Worm (Caenorhabditis elegans) whole organism, young adult: ENCODE data around the gene gop-1.

ENCODE experiments used
- F39B2.1 ChIP-seq: fragments of 200-800 bp; sonication (Bioruptor generic); IDR thresholded peaks from 2 replicates; pipeline ENCODE4 v1.3.6; 2022; ENCODE audit warnings: missing genetic modification reagents, missing genetic modification characterization, missing compliant biosample characterization
- F55B11.4 ChIP-seq: sonication (generic microtip); optimal IDR thresholded peaks from 2 replicates; lab custom pipeline; 2016; ENCODE audit warnings: missing compliant biosample characterization, missing genetic modification characterization, borderline replicate concordance; ENCODE audit not compliant: insufficient read depth
- F57A8.1 ChIP-seq: fragments of 200-800 bp; sonication (Bioruptor generic); optimal IDR thresholded peaks from 2 replicates; lab custom pipeline; 2018; ENCODE audit warnings: mild to moderate bottlenecking, missing genetic modification characterization, moderate library complexity, missing compliant biosample characterization
- T07F8.4 ChIP-seq: sonication (generic microtip); optimal IDR thresholded peaks from 2 replicates; lab custom pipeline; 2016; ENCODE audit warnings: mild to moderate bottlenecking, missing genetic modification characterization, moderate library complexity, missing compliant biosample characterization
- T26A5.8 ChIP-seq: sonication (generic microtip); optimal IDR thresholded peaks from 2 replicates; lab custom pipeline; 2016; ENCODE audit warnings: missing genetic modification characterization, missing compliant biosample characterization
- Y53G8AR.9 ChIP-seq: fragments of 200-800 bp; sonication (Bioruptor generic); conservative IDR thresholded peaks from 2 replicates; pipeline ENCODE4 v1.3.6; 2022; ENCODE audit warnings: missing genetic modification reagents, missing genetic modification characterization, missing compliant biosample characterization
- Y56A3A.18 ChIP-seq: fragments of 200-800 bp; sonication (Bioruptor generic); IDR thresholded peaks from 2 replicates; pipeline ENCODE4 v1.3.6; 2022; ENCODE audit warnings: missing genetic modification reagents, missing genetic modification characterization, missing compliant biosample characterization
- Y79H2A.3 ChIP-seq: fragments of 200-800 bp; sonication (Bioruptor generic); conservative IDR thresholded peaks from 2 replicates; pipeline ENCODE4 v1.3.6; 2022; ENCODE audit warnings: missing genetic modification reagents, missing genetic modification characterization, missing compliant biosample characterization
- aptf-2 ChIP-seq: fragments of 200-800 bp; sonication (Bioruptor generic); conservative IDR thresholded peaks from 2 replicates; pipeline ENCODE4 v1.3.6; 2022; ENCODE audit warnings: missing genetic modification reagents, missing genetic modification characterization, missing compliant biosample characterization
- atf-7 ChIP-seq: sonication (generic microtip); optimal IDR thresholded peaks from 2 replicates; lab custom pipeline; 2017; ENCODE audit warnings: mild to moderate bottlenecking, missing genetic modification characterization, missing compliant biosample characterization
- athp-1 ChIP-seq: sonication (generic microtip); optimal IDR thresholded peaks from 2 replicates; lab custom pipeline; 2017; ENCODE audit warnings: mild to moderate bottlenecking, missing genetic modification characterization, missing compliant biosample characterization
- cebp-2 ChIP-seq: fragments of 200-800 bp; sonication (Bioruptor generic); IDR thresholded peaks from 2 replicates; pipeline ENCODE4 v1.3.6; 2022; ENCODE audit warnings: missing genetic modification characterization, missing compliant biosample characterization
- ceh-27 ChIP-seq: fragments of 200-800 bp; sonication (Bioruptor generic); optimal IDR thresholded peaks from 2 replicates; lab custom pipeline; 2018; ENCODE audit warnings: mild to moderate bottlenecking, missing genetic modification characterization, moderate library complexity, missing compliant biosample characterization
- ceh-40 ChIP-seq: fragments of 200-800 bp; sonication (Bioruptor generic); IDR thresholded peaks from 2 replicates; pipeline ENCODE4 v1.3.6; 2022; ENCODE audit warnings: missing genetic modification characterization, missing compliant biosample characterization
- die-1 ChIP-seq: sonication (generic microtip); optimal IDR thresholded peaks from 2 replicates; lab custom pipeline; 2016; ENCODE audit warnings: missing genotype, mild to moderate bottlenecking, missing genetic modification characterization, missing compliant biosample characterization
- egrh-3 ChIP-seq: fragments of 200-800 bp; sonication (Bioruptor generic); IDR thresholded peaks from 2 replicates; pipeline ENCODE4 v1.3.6; 2022; ENCODE audit warnings: missing genetic modification reagents, missing genetic modification characterization, missing compliant biosample characterization
- ekl-4 ChIP-seq: fragments of 200-800 bp; sonication (Bioruptor generic); IDR thresholded peaks from 2 replicates; pipeline ENCODE4 v1.3.6; 2022; ENCODE audit warnings: missing genetic modification reagents, missing genetic modification characterization, missing compliant biosample characterization
- him-1 ChIP-seq: sonication (generic microtip); optimal IDR thresholded peaks from 2 replicates; lab custom pipeline; 2016; ENCODE audit warnings: missing genotype, missing genetic modification reagents, missing genetic modification characterization, missing compliant biosample characterization
- hmg-1.2 ChIP-seq: fragments of 200-800 bp; sonication (Bioruptor generic); IDR thresholded peaks from 2 replicates; pipeline ENCODE4 v1.3.6; 2022; ENCODE audit warnings: missing genetic modification reagents, missing genetic modification characterization, missing compliant biosample characterization
- hrde-1 ChIP-seq: sonication (generic microtip); optimal IDR thresholded peaks from 2 replicates; lab custom pipeline; 2016; ENCODE audit warnings: missing genetic modification characterization, mild to moderate bottlenecking, missing compliant biosample characterization, moderate library complexity, missing genotype, missing genetic modification reagents, borderline replicate concordance
- lin-54 ChIP-seq: fragments of 200-800 bp; sonication (Bioruptor generic); optimal IDR thresholded peaks from 2 replicates; lab custom pipeline; 2018; ENCODE audit warnings: mild to moderate bottlenecking, missing genetic modification characterization, missing compliant biosample characterization
- madf-10 ChIP-seq: sonication (generic microtip); optimal IDR thresholded peaks from 2 replicates; lab custom pipeline; 2016; ENCODE audit warnings: mild to moderate bottlenecking, missing genetic modification characterization, missing compliant biosample characterization
- nhr-179 ChIP-seq: sonication (generic microtip); optimal IDR thresholded peaks from 2 replicates; lab custom pipeline; 2016; ENCODE audit warnings: mild to moderate bottlenecking, missing genetic modification characterization, missing compliant biosample characterization
- nhr-27 ChIP-seq: fragments of 200-800 bp; sonication (Bioruptor generic); optimal IDR thresholded peaks from 2 replicates; lab custom pipeline; 2018; ENCODE audit warnings: mild to moderate bottlenecking, missing genetic modification characterization, moderate library complexity, missing compliant biosample characterization
- nhr-80 ChIP-seq: sonication (generic microtip); optimal IDR thresholded peaks from 2 replicates; lab custom pipeline; 2016; ENCODE audit warnings: missing genetic modification characterization, missing compliant biosample characterization
- nhr-90 ChIP-seq: sonication (generic microtip); optimal IDR thresholded peaks from 2 replicates; lab custom pipeline; 2016; ENCODE audit warnings: missing genotype, mild to moderate bottlenecking, missing genetic modification characterization, missing compliant biosample characterization
- repo-1 ChIP-seq: sonication (generic microtip); optimal IDR thresholded peaks from 2 replicates; lab custom pipeline; 2017; ENCODE audit warnings: mild to moderate bottlenecking, missing genetic modification characterization, missing compliant biosample characterization
- rpc-1 ChIP-seq, 2 experiments: fragments of 150-350 bp in 1 of 2; sonication (generic microtip) in 1 of 2; optimal IDR thresholded peaks; 2 replicates each; lab custom pipeline; 2014 to 2018; ENCODE audit warnings: missing biosample characterization in 1 of 2, missing genetic modification characterization in 1 of 2, missing genetic modification reagents in 1 of 2, missing genotype in 1 of 2
- snpc-1.3 ChIP-seq: sonication (generic microtip); optimal IDR thresholded peaks from 2 replicates; lab custom pipeline; 2017; ENCODE audit warnings: missing genetic modification characterization, mild to moderate bottlenecking, missing compliant biosample characterization, antibody characterized with exemption, moderate library complexity, missing genotype, missing genetic modification reagents; ENCODE audit not compliant: insufficient read depth
- snpc-3.4 ChIP-seq: sonication (generic microtip); optimal IDR thresholded peaks from 2 replicates; lab custom pipeline; 2017; ENCODE audit warnings: missing genetic modification characterization, mild to moderate bottlenecking, missing compliant biosample characterization, antibody characterized with exemption, moderate library complexity, missing genotype, missing genetic modification reagents
- sptf-2 ChIP-seq: fragments of 200-800 bp; sonication (Bioruptor generic); optimal IDR thresholded peaks from 2 replicates; lab custom pipeline; 2018; ENCODE audit warnings: mild to moderate bottlenecking, missing genetic modification characterization, missing compliant biosample characterization
- zim-3 ChIP-seq: sonication (generic microtip); optimal IDR thresholded peaks from 2 replicates; lab custom pipeline; 2017; ENCODE audit warnings: mild to moderate bottlenecking, missing genetic modification characterization, moderate library complexity, missing compliant biosample characterization
- ztf-22 ChIP-seq: fragments of 200-800 bp; sonication (Bioruptor generic); optimal IDR thresholded peaks from 2 replicates; lab custom pipeline; 2018; ENCODE audit warnings: mild to moderate bottlenecking, missing genetic modification characterization, moderate library complexity, missing compliant biosample characterization
- ztf-3 ChIP-seq: fragments of 200-800 bp; sonication (Bioruptor generic); optimal IDR thresholded peaks from 2 replicates; lab custom pipeline; 2018; ENCODE audit warnings: mild to moderate bottlenecking, missing genetic modification characterization, missing compliant biosample characterization

gop-1 gene

ce11 chrIII:5290230-5290629 is 36.0 kb downstream of the gop-1 start:
- TF ChIP-seq ztf-22 (GFP tag; lab: Kevin White, UChicago): no peak
- TF ChIP-seq egrh-3 (GFP tag; lab: Robert Waterston, UW): no peak
- no peak for TF ChIP-seq Y79H2A.3
- TF ChIP-seq repo-1 (tag; lab: Kevin White, UChicago): no peak
- TF ChIP-seq Y56A3A.18 (GFP tag; lab: Robert Waterston, UW): no peak
- no peak for TF ChIP-seq die-1 (tag; lab: Kevin White, UChicago)
- TF ChIP-seq F39B2.1 (GFP tag; lab: Robert Waterston, UW): no peak
- TF ChIP-seq ceh-27 (GFP tag; lab: Kevin White, UChicago): no peak
- no peak for TF ChIP-seq Y53G8AR.9 (GFP tag; lab: Robert Waterston, UW)
- no peak for TF ChIP-seq nhr-80 (tag; lab: Kevin White, UChicago)
- TF ChIP-seq F57A8.1 (GFP tag; lab: Kevin White, UChicago): no peak

- TF ChIP-seq hrde-1 (tag; lab: Kevin White, UChicago) (no peak), ceh-40 (no peak), rpc-1 (optimal IDR thresholded peaks at IDR 0.05; lab: Kevin White, UChicago) (no peak), rpc-1 (tag; optimal IDR thresholded peaks at IDR 0.05; lab: Kevin White, UChicago) (no peak), Y56A3A.18 (GFP tag; lab: Robert Waterston, UW) (no peak), nhr-80 (tag; lab: Kevin White, UChicago) (peak; percentile 76), hmg-1.2 (peak; percentile 22; the same call in 1 of the 2 replicates), zim-3 (tag; lab: Kevin White, UChicago) (no peak), him-1 (tag; lab: Kevin White, UChicago) (no peak), nhr-179 (tag; lab: Kevin White, UChicago) (no peak)
These were observed 37.0 kb downstream of the gop-1 start for ce11 chrIII:5291281-5291680.

ce11 chrIII:5294281-5294680 is 40.0 kb downstream of the gop-1 start:
- no peak for TF ChIP-seq cebp-2 (GFP tag; lab: Robert Waterston, UW)
- no peak for TF ChIP-seq T07F8.4 (tag; lab: Kevin White, UChicago)
- no peak for TF ChIP-seq ztf-3 (GFP tag; lab: Kevin White, UChicago)
- TF ChIP-seq F55B11.4 (tag; lab: Kevin White, UChicago): no peak
- TF ChIP-seq athp-1 (tag; lab: Kevin White, UChicago): no peak
- TF ChIP-seq nhr-90 (tag; lab: Kevin White, UChicago): no peak
- no peak for TF ChIP-seq sptf-2
- no peak for TF ChIP-seq lin-54 (GFP tag; lab: Kevin White, UChicago)
- no peak for TF ChIP-seq T26A5.8
- no peak for TF ChIP-seq hrde-1 (tag; lab: Kevin White, UChicago)
- no peak for TF ChIP-seq nhr-27 (tag; lab: Kevin White, UChicago)
- TF ChIP-seq F57A8.1 (GFP tag; lab: Kevin White, UChicago): no peak
- no peak for TF ChIP-seq aptf-2
- no peak for TF ChIP-seq madf-10 (tag; lab: Kevin White, UChicago)
- no peak for TF ChIP-seq snpc-1.3 (tag; lab: Kevin White, UChicago)
- no peak for TF ChIP-seq snpc-3.4 (tag; lab: Kevin White, UChicago)
- no peak for TF ChIP-seq ekl-4 (GFP tag; lab: Robert Waterston, UW)
- no peak for TF ChIP-seq atf-7
- TF ChIP-seq, all 124 proteins: peak for 0
